Fruit fly (Drosophila melanogaster) whole organism, embryonic: ENCODE results near the gene Piezo.

ENCODE experiments used
- Abd-B ChIP-seq: fragments of 200-800 bp; sonication (Bioruptor generic); optimal IDR thresholded peaks from 2 replicates; lab custom pipeline; 2018; ENCODE audit warnings: missing biosample characterization, mild to moderate bottlenecking, missing genetic modification characterization, moderate library complexity
- CG10147 ChIP-seq: fragments of 200-800 bp; sonication (Bioruptor generic); optimal IDR thresholded peaks from 2 replicates; lab custom pipeline; 2019; ENCODE audit warnings: missing biosample characterization, mild to moderate bottlenecking, missing genetic modification characterization, moderate library complexity
- CG11093 ChIP-seq: fragments of 200-800 bp; sonication (Bioruptor generic); IDR thresholded peaks from 3 replicates; pipeline ENCODE4 v1.3.6; 2022; ENCODE audit warnings: missing biosample characterization, missing genetic modification characterization
- CG11398 ChIP-seq: fragments of 200-800 bp; sonication (Bioruptor generic); optimal IDR thresholded peaks from 2 replicates; lab custom pipeline; 2016; ENCODE audit warnings: missing biosample characterization, missing genetic modification characterization
- CG13424 ChIP-seq: fragments of 200-800 bp; sonication (Bioruptor generic); optimal IDR thresholded peaks from 2 replicates; lab custom pipeline; 2019; ENCODE audit warnings: missing biosample characterization, mild to moderate bottlenecking, missing genetic modification characterization, moderate library complexity
- CG15011 ChIP-seq: fragments of 200-800 bp; sonication (Bioruptor generic); optimal IDR thresholded peaks from 3 replicates; lab custom pipeline; 2018; ENCODE audit warnings: missing biosample characterization, mild to moderate bottlenecking, missing genetic modification characterization
- CG15479 ChIP-seq: fragments of 200-800 bp; sonication (Bioruptor generic); optimal IDR thresholded peaks from 3 replicates; lab custom pipeline; 2019; ENCODE audit warnings: missing biosample characterization, mild to moderate bottlenecking, missing genetic modification characterization, moderate library complexity
- CG17328 ChIP-seq: fragments of 200-800 bp; sonication (Bioruptor generic); IDR thresholded peaks from 2 replicates; pipeline ENCODE4 v1.3.6; 2022; ENCODE audit warnings: missing biosample characterization, missing genetic modification characterization
- CG18262 ChIP-seq: fragments of 200-800 bp; optimal IDR thresholded peaks from 3 replicates; lab custom pipeline; 2019; ENCODE audit warnings: missing biosample characterization, mild to moderate bottlenecking, missing genetic modification characterization, moderate library complexity
- CG2202 ChIP-seq: fragments of 200-800 bp; sonication (Bioruptor generic); optimal IDR thresholded peaks from 2 replicates; lab custom pipeline; 2018; ENCODE audit warnings: missing biosample characterization, mild to moderate bottlenecking, missing genetic modification characterization
- CG3281 ChIP-seq: fragments of 200-800 bp; sonication (Bioruptor generic); optimal IDR thresholded peaks from 3 replicates; lab custom pipeline; 2017; ENCODE audit warnings: missing biosample characterization, mild to moderate bottlenecking, missing genetic modification characterization
- CG34224 ChIP-seq: fragments of 200-800 bp; sonication (Bioruptor generic); IDR thresholded peaks from 3 replicates; pipeline ENCODE4 v1.3.6; 2022; ENCODE audit warnings: missing biosample characterization, missing genetic modification characterization; ENCODE audit not compliant: partially characterized antibody
- CG34376 ChIP-seq: fragments of 200-800 bp; sonication (Bioruptor generic); optimal IDR thresholded peaks from 2 replicates; lab custom pipeline; 2018; ENCODE audit warnings: missing biosample characterization, mild to moderate bottlenecking, missing genetic modification characterization
- CG5953 ChIP-seq: fragments of 200-800 bp; sonication (Bioruptor generic); IDR thresholded peaks from 2 replicates; pipeline ENCODE4 v1.3.6; 2022; ENCODE audit warnings: missing biosample characterization, missing genetic modification characterization
- CG6765 ChIP-seq: fragments of 200-800 bp; sonication (Bioruptor generic); optimal IDR thresholded peaks from 3 replicates; lab custom pipeline; 2017; ENCODE audit warnings: missing biosample characterization, mild to moderate bottlenecking, missing genetic modification characterization
- CG7372 ChIP-seq: fragments of 200-800 bp; sonication (Bioruptor generic); IDR thresholded peaks from 2 replicates; pipeline ENCODE4 v1.3.6; 2022; ENCODE audit warnings: missing biosample characterization, missing genetic modification characterization
- Dad ChIP-seq: fragments of 200-800 bp; sonication (Bioruptor generic); optimal IDR thresholded peaks from 3 replicates; lab custom pipeline; 2016; ENCODE audit warnings: missing biosample characterization, missing genetic modification characterization
- Jarid2 ChIP-seq: fragments of 200-800 bp; sonication (Bioruptor generic); optimal IDR thresholded peaks from 3 replicates; lab custom pipeline; 2017; ENCODE audit warnings: mild to moderate bottlenecking, missing biosample characterization, missing genetic modification reagents, missing genetic modification characterization
- Kr ChIP-seq: fragments of 200-800 bp; sonication (Bioruptor generic); optimal IDR thresholded peaks from 2 replicates; lab custom pipeline; 2017; ENCODE audit warnings: missing biosample characterization, mild to moderate bottlenecking, missing genetic modification characterization
- MBD-R2 ChIP-seq: fragments of 200-800 bp; sonication (Bioruptor generic); IDR thresholded peaks from 2 replicates; pipeline ENCODE4 v1.3.6; 2022; ENCODE audit warnings: missing biosample characterization, missing genetic modification characterization
- MESR4 ChIP-seq: fragments of 200-800 bp; sonication (Bioruptor generic); optimal IDR thresholded peaks from 2 replicates; lab custom pipeline; 2018; ENCODE audit warnings: missing biosample characterization, mild to moderate bottlenecking, missing genetic modification characterization, moderate library complexity
- Rfx ChIP-seq: fragments of 200-800 bp; sonication (Bioruptor generic); IDR thresholded peaks from 2 replicates; pipeline ENCODE4 v1.3.6; 2022; ENCODE audit warnings: missing biosample characterization, missing genetic modification characterization
- YL-1 ChIP-seq: fragments of 200-800 bp; sonication (Bioruptor generic); optimal IDR thresholded peaks from 3 replicates; lab custom pipeline; 2017; ENCODE audit warnings: missing biosample characterization, mild to moderate bottlenecking, missing genetic modification characterization
- ase ChIP-seq: fragments of 200-800 bp; sonication (Bioruptor generic); IDR thresholded peaks from 3 replicates; pipeline ENCODE4 v1.3.6; 2022; ENCODE audit warnings: missing biosample characterization, missing genetic modification characterization
- ato ChIP-seq: fragments of 200-800 bp; sonication (Bioruptor generic); IDR thresholded peaks from 2 replicates; pipeline ENCODE4 v1.3.6; 2022; ENCODE audit warnings: missing biosample characterization, missing genetic modification characterization; ENCODE audit not compliant: partially characterized antibody
- cato ChIP-seq: fragments of 200-800 bp; sonication (Bioruptor generic); optimal IDR thresholded peaks from 2 replicates; lab custom pipeline; 2016; ENCODE audit warnings: missing biosample characterization, missing genetic modification characterization, borderline replicate concordance
- chif ChIP-seq, 2 experiments: fragments of 200-800 bp; sonication (Bioruptor generic); optimal IDR thresholded peaks; 3 replicates each; lab custom pipeline; 2016; ENCODE audit warnings: missing biosample characterization in 2 of 2, missing genetic modification characterization in 2 of 2
- chinmo ChIP-seq: fragments of 200-800 bp; sonication (Bioruptor generic); IDR thresholded peaks from 4 replicates; pipeline ENCODE4 v1.3.6; 2022; ENCODE audit warnings: missing biosample characterization, missing genetic modification characterization; ENCODE audit not compliant: partially characterized antibody
- corto ChIP-seq: fragments of 200-800 bp; sonication (Bioruptor generic); optimal IDR thresholded peaks from 2 replicates; lab custom pipeline; 2016; ENCODE audit warnings: missing biosample characterization, mild to moderate bottlenecking, missing genetic modification characterization, moderate library complexity
- dati ChIP-seq: fragments of 200-800 bp; sonication (Bioruptor generic); IDR thresholded peaks from 2 replicates; pipeline ENCODE4 v1.3.6; 2022; ENCODE audit warnings: missing biosample characterization, missing genetic modification characterization
- dm ChIP-seq: fragments of 200-800 bp; sonication (Bioruptor generic); optimal IDR thresholded peaks from 3 replicates; lab custom pipeline; 2016; ENCODE audit warnings: missing biosample characterization, missing genetic modification characterization
- gfzf ChIP-seq: fragments of 200-800 bp; sonication (Bioruptor generic); optimal IDR thresholded peaks from 2 replicates; lab custom pipeline; 2016; ENCODE audit warnings: missing biosample characterization, mild to moderate bottlenecking, missing genetic modification characterization, moderate library complexity
- jing ChIP-seq: fragments of 200-800 bp; sonication (Bioruptor generic); optimal IDR thresholded peaks from 2 replicates; lab custom pipeline; 2018; ENCODE audit warnings: missing biosample characterization, mild to moderate bottlenecking, missing genetic modification characterization
- lab ChIP-seq: fragments of 200-800 bp; sonication (Bioruptor generic); optimal IDR thresholded peaks from 3 replicates; lab custom pipeline; 2017; ENCODE audit warnings: missing biosample characterization, missing genetic modification characterization, mild to moderate bottlenecking, moderate library complexity, missing genetic modification reagents
- lov ChIP-seq, 2 experiments: fragments of 200-800 bp in 1 of 2; fragments of >200 bp in 1 of 2; sonication (Bioruptor generic) in 1 of 2; IDR thresholded peaks in 1 of 2; optimal IDR thresholded peaks in 1 of 2; 2 replicates in 1 of 2; 3 replicates in 1 of 2; pipeline versions ENCODE4 v1.3.6 to Lab custom; 2017 to 2022; ENCODE audit warnings: missing biosample characterization in 1 of 2, missing genetic modification characterization in 1 of 2
- odd ChIP-seq: fragments of 200-800 bp; sonication (Bioruptor generic); optimal IDR thresholded peaks from 2 replicates; lab custom pipeline; 2017; ENCODE audit warnings: missing biosample characterization, mild to moderate bottlenecking, missing genetic modification characterization
- pan ChIP-seq, 4 experiments: fragments of >200 bp in 3 of 4; fragments of 200-800 bp in 1 of 4; sonication (Bioruptor generic) in 1 of 4; optimal IDR thresholded peaks in 3 of 4; IDR thresholded peaks in 1 of 4; 2 replicates each; pipeline versions ENCODE4 v1.3.6 to Lab custom; 2017 to 2022; ENCODE audit warnings: missing biosample characterization in 2 of 4, missing genetic modification characterization in 2 of 4, mixed read lengths in 1 of 4
- pho ChIP-seq: fragments of 200-800 bp; sonication (Bioruptor generic); optimal IDR thresholded peaks from 2 replicates; lab custom pipeline; 2016; ENCODE audit warnings: missing biosample characterization, missing genetic modification characterization
- pnt ChIP-seq: fragments of 200-800 bp; sonication (Bioruptor generic); optimal IDR thresholded peaks from 3 replicates; lab custom pipeline; 2016; ENCODE audit warnings: missing biosample characterization, missing genetic modification characterization
- pum ChIP-seq: fragments of 200-800 bp; sonication (Bioruptor generic); optimal IDR thresholded peaks from 2 replicates; lab custom pipeline; 2016; ENCODE audit warnings: missing biosample characterization, missing genetic modification characterization
- sens-2 ChIP-seq: fragments of 200-800 bp; sonication (Bioruptor generic); IDR thresholded peaks from 2 replicates; pipeline ENCODE4 v1.3.6; 2022; ENCODE audit warnings: missing biosample characterization, missing genetic modification characterization
- sim ChIP-seq: fragments of 200-800 bp; sonication (Bioruptor generic); IDR thresholded peaks from 2 replicates; pipeline ENCODE4 v1.3.6; 2022; ENCODE audit warnings: missing biosample characterization, missing genetic modification characterization
- so ChIP-seq: fragments of 200-800 bp; sonication (Bioruptor generic); IDR thresholded peaks from 3 replicates; pipeline ENCODE4 v1.3.6; 2022; ENCODE audit warnings: missing biosample characterization, missing genetic modification characterization
- ssp ChIP-seq: fragments of 200-800 bp; sonication (Bioruptor generic); IDR thresholded peaks from 2 replicates; pipeline ENCODE4 v1.3.6; 2022; ENCODE audit warnings: missing biosample characterization, missing genetic modification characterization
- tap ChIP-seq: fragments of 200-800 bp; optimal IDR thresholded peaks from 3 replicates; lab custom pipeline; 2019; ENCODE audit warnings: missing biosample characterization, mild to moderate bottlenecking, missing genetic modification characterization, moderate library complexity
- tio ChIP-seq: fragments of 200-800 bp; sonication (Bioruptor generic); optimal IDR thresholded peaks from 2 replicates; lab custom pipeline; 2017; ENCODE audit warnings: missing biosample characterization, missing genetic modification characterization, inconsistent platforms
- trem ChIP-seq: fragments of 200-800 bp; optimal IDR thresholded peaks from 3 replicates; lab custom pipeline; 2019; ENCODE audit warnings: missing biosample characterization, mild to moderate bottlenecking, missing genetic modification characterization, moderate library complexity
- z ChIP-seq: fragments of 200-800 bp; sonication (Bioruptor generic); IDR thresholded peaks from 3 replicates; pipeline ENCODE4 v1.3.6; 2022; ENCODE audit warnings: missing biosample characterization, missing genetic modification characterization
- zfh2 ChIP-seq: fragments of 200-800 bp; sonication (Bioruptor generic); optimal IDR thresholded peaks from 2 replicates; lab custom pipeline; 2016; ENCODE audit warnings: missing biosample characterization, missing genetic modification characterization

The Piezo gene

dm6 chr2L:8239032-8239650, 76.3 kb downstream of the Piezo start (continued):
- TF ChIP-seq pan (optimal IDR thresholded peaks at IDR 0.05; lab: Kevin White, UChicago) (no peak), pan (GFP tag; optimal IDR thresholded peaks at IDR 0.05 in 1 of 2, IDR thresholded peaks at IDR 0.05 in 1 of 2) (no peak), Rfx (GFP tag; lab: Robert Waterston, UW) (no peak), dati (no peak), CG15479 (GFP tag; lab: Kevin White, UChicago) (peak; percentile 24), CG15011 (GFP tag; lab: Kevin White, UChicago) (no peak), CG13424 (tag; lab: Kevin White, UChicago) (no peak), Abd-B (GFP tag; lab: Kevin White, UChicago) (no peak), zfh2 (GFP tag; lab: Kevin White, UChicago) (no peak), MBD-R2 (no peak), chif (GFP tag; optimal IDR thresholded peaks at IDR 0.05; lab: Kevin White, UChicago) (no peak), CG34224 (no peak), lov (optimal IDR thresholded peaks at IDR 0.05; lab: Kevin White, UChicago) (no peak), lov (GFP tag; IDR thresholded peaks at IDR 0.05; lab: Robert Waterston, UW) (no peak), ssp (GFP tag; lab: Robert Waterston, UW) (no peak), ase (GFP tag; lab: Robert Waterston, UW) (no peak), CG18262 (tag; lab: Kevin White, UChicago) (no peak), trem (tag; lab: Kevin White, UChicago) (no peak), odd (GFP tag; lab: Kevin White, UChicago) (no peak), ato (GFP tag; lab: Robert Waterston, UW) (no peak), Kr (GFP tag; lab: Kevin White, UChicago) (no peak), tio (GFP tag; lab: Kevin White, UChicago) (no peak), chinmo (GFP tag; lab: Robert Waterston, UW) (peak; percentile 75; the same call in 3 of the 4 replicates), CG5953 (GFP tag; lab: Robert Waterston, UW) (no peak), gfzf (GFP tag; lab: Kevin White, UChicago) (no peak), dm (no peak), pum (GFP tag; lab: Kevin White, UChicago) (no peak), CG11398 (GFP tag; lab: Kevin White, UChicago) (no peak), so (GFP tag; lab: Robert Waterston, UW) (no peak), cato (no peak), pnt (GFP tag; lab: Kevin White, UChicago) (no peak), Jarid2 (GFP tag; lab: Kevin White, UChicago) (no peak), lab (GFP tag; lab: Kevin White, UChicago) (peak; percentile 21), CG3281 (GFP tag; lab: Kevin White, UChicago) (peak; percentile 5), CG6765 (GFP tag; lab: Kevin White, UChicago) (no peak), z (GFP tag; lab: Robert Waterston, UW) (peak; percentile 43; the same call in 1 of the 3 replicates), CG10147 (GFP tag; lab: Kevin White, UChicago) (no peak), pho (GFP tag; lab: Kevin White, UChicago) (no peak), CG7372 (GFP tag; lab: Robert Waterston, UW) (no peak), corto (GFP tag; lab: Kevin White, UChicago) (peak; percentile 18), CG2202 (tag; lab: Kevin White, UChicago) (no peak), YL-1 (no peak), tap (no peak), CG34376 (GFP tag; lab: Kevin White, UChicago) (peak; percentile 42), CG17328 (GFP tag; lab: Robert Waterston, UW) (no peak), CG11093 (GFP tag; lab: Robert Waterston, UW) (no peak), sim (GFP tag; lab: Robert Waterston, UW) (no peak), Dad (no peak), sens-2 (GFP tag; lab: Robert Waterston, UW) (no peak), MESR4 (GFP tag; lab: Kevin White, UChicago) (no peak), jing (no peak)
